Fruit fly (Drosophila melanogaster) whole organism: ENCODE results near the gene Abl.

Experiments
- CG8478 ChIP-seq: fragments of >200 bp; optimal IDR thresholded peaks from 2 replicates; lab custom pipeline; 2018; ENCODE audit warnings: inconsistent platforms
- Dll ChIP-seq: fragments of >200 bp; optimal IDR thresholded peaks from 2 replicates; lab custom pipeline; 2017
- EcR ChIP-seq, 2 experiments: fragments of >200 bp; optimal IDR thresholded peaks; 2 replicates each; lab custom pipeline; 2017; ENCODE audit warnings: missing biosample characterization in 2 of 2, missing genetic modification characterization in 2 of 2, missing genetic modification reagents in 2 of 2
- pan ChIP-seq: fragments of >200 bp; optimal IDR thresholded peaks from 2 replicates; lab custom pipeline; 2017
- psq ChIP-seq: fragments of >200 bp; optimal IDR thresholded peaks from 2 replicates; lab custom pipeline; 2017
- usp ChIP-seq: fragments of >200 bp; optimal IDR thresholded peaks from 2 replicates; lab custom pipeline; 2017; ENCODE audit warnings: missing biosample characterization, missing genetic modification characterization, mixed read lengths

- no peak for TF ChIP-seq CG8478 (lab: Kevin White, UChicago)
- no peak for TF ChIP-seq pan
- no peak for TF ChIP-seq psq
- TF ChIP-seq usp (GFP tag; lab: Kevin White, UChicago): no peak
- no peak for TF ChIP-seq EcR (GFP tag; optimal IDR thresholded peaks at IDR 0.05; lab: Kevin White, UChicago)
- TF ChIP-seq Dll: no peak
Measured at dm6 chr3L:16667663-16668465, 20.2 kb upstream of the Abl start, which contains the start of gene Galphaf.
